Worm (Caenorhabditis elegans): ENCODE results near the gene pxn-2.

DNA sequence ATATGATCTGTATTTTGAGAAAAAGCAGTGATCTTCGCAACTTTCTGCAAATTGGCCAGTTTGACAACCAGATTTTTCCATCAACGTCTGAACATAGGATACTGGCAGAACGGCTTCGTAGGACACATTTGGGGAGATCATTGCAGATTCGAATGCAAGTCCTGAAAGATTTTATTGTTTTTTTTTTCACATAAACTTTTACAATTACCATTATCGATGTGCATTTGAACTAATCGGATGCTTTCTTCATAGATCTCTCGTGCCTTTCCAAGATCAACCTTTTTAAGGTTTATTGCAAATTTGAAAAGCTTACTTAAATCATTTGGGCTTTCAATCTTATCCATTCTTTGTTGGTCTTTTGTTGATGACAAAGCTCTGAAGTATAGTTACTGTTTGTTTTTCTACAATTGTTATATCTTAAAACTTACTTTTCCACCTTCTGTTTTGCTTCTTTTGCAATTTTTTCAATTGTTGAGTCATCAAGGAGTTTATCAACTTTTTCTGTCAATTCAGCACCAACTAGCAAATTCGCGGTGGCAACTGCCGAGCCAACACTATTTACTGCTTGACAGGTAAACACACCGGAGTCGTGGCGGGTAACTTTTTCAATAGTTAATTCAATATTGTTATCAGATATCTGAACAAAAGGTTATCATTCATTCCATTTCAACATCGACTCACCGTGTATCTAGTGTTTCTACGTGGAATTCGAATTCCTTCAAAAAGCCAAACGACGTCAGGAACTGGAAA is 2.5 kb downstream of the pxn-2 start:
- no peak for TF ChIP-seq snpc-4 (GFP tag; optimal IDR thresholded peaks at IDR 0.05)
- no peak for TF ChIP-seq snpc-4 (tag; optimal IDR thresholded peaks at IDR 0.05)
- TF ChIP-seq ZK185.1 (tag; optimal IDR thresholded peaks at IDR 0.05; ENCODE audit: poor library complexity, severe bottlenecking): no peak
- TF ChIP-seq ekl-4 (GFP tag; IDR thresholded peaks at IDR 0.05): no peak
- TF ChIP-seq sdz-38 (tag; optimal IDR thresholded peaks at IDR 0.05): no peak
- TF ChIP-seq madf-3 (GFP tag; IDR thresholded peaks at IDR 0.05): no peak
- TF ChIP-seq F55B11.4 (tag; optimal IDR thresholded peaks at IDR 0.05; ENCODE audit: borderline replicate concordance, insufficient read depth): no peak
- TF ChIP-seq ztf-22 (GFP tag; optimal IDR thresholded peaks at IDR 0.05): no peak
- TF ChIP-seq efl-1 (GFP tag; optimal IDR thresholded peaks at IDR 0.05): no peak
- no peak for TF ChIP-seq ama-1 (optimal IDR thresholded peaks at IDR 0.05)
- TF ChIP-seq ama-1 (GFP tag; optimal IDR thresholded peaks at IDR 0.05): no peak
- no peak for TF ChIP-seq tbp1 (GFP tag; optimal IDR thresholded peaks at IDR 0.05)

All from whole organism, young adult.